Fruit fly (Drosophila melanogaster): ENCODE measurements around the gene CG45690.

DNA sequence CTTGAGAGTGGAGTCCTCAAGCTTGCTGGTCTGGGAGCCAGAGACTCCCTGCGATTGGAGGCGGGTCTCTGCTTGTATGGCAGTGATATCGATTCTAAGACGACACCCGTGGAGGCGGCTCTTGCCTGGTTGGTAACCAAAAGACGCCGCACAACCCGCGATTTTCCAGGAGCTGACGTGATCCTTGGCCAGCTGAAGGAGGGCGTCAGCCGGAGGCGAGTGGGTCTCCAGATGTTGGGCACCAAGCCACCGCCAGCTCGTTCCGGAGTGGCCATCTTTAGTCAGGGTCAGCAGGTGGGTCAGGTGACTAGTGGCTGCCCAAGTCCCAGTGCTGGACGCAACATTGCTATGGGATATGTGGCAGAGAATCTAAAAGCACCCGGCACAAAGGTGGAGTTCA lies 46.3 kb downstream of the CG45690 start:
- no peak for TF ChIP-seq CG9948 (tag; optimal IDR thresholded peaks at IDR 0.05)
- no peak for TF ChIP-seq D1 (tag; optimal IDR thresholded peaks at IDR 0.05)
- no peak for TF ChIP-seq CG15710 (tag; optimal IDR thresholded peaks at IDR 0.05)
- TF ChIP-seq CG32121 (GFP tag; IDR thresholded peaks at IDR 0.05): no peak
- TF ChIP-seq EcR (GFP tag; optimal IDR thresholded peaks at IDR 0.05): no peak
- no peak for TF ChIP-seq CG8159 (tag; optimal IDR thresholded peaks at IDR 0.05)

Measured in whole organism, pupa.